Fruit fly (Drosophila melanogaster): ENCODE measurements around the gene Ror.

The Ror gene

dm6 chr2L:10278658-10279057, 27.0 kb downstream of the Ror start, which contains the start of gene Utx:
TSS of gene Utx (minus strand) at chr2L:10278811.
- TF ChIP-seq CG14655 (GFP tag; optimal IDR thresholded peaks at IDR 0.05), result no peak
- TF ChIP-seq CG9948 (tag; optimal IDR thresholded peaks at IDR 0.05), result no peak
- no peak for TF ChIP-seq EcR (GFP tag; optimal IDR thresholded peaks at IDR 0.05)
- TF ChIP-seq CG4496 (GFP tag; IDR thresholded peaks at IDR 0.05), result no peak
- TF ChIP-seq Snoo (tag; optimal IDR thresholded peaks at IDR 0.05), result no peak
- TF ChIP-seq CG17806 (tag; optimal IDR thresholded peaks at IDR 0.05), result no peak
- TF ChIP-seq gl (tag; optimal IDR thresholded peaks at IDR 0.05), result no peak
- TF ChIP-seq CG8301 (tag; optimal IDR thresholded peaks at IDR 0.05), result no peak
- TF ChIP-seq CG12605 (GFP tag; IDR thresholded peaks at IDR 0.05), result no peak
- TF ChIP-seq CG8159 (tag; optimal IDR thresholded peaks at IDR 0.05), result no peak
- TF ChIP-seq CG32121 (GFP tag; IDR thresholded peaks at IDR 0.05), result no peak

DNA sequence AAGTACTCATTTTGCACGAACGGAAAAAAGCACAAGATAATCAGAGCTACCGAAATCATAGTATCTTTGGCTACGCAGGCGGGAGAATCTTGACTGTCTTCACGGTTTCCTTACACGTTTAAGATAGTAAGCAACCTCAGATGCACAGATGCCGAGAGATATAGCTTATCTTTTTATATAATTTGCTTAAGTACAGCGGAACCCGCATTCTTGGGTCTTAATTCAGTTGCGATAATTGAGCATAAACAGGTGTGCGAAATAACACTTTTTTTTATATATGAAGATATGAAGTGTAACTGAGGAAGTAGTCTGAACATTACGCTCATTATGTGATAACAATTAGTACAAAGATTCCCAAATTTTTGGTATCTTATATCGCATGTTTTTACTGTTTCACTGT, 29.1 kb downstream of the Ror start, which contains the start of gene CG34043:
TSS of gene CG34043 (minus strand) at position 101 of the 400 bp plus-strand sequence.
- TF ChIP-seq CG13204 (GFP tag; optimal IDR thresholded peaks at IDR 0.05), result no peak
- TF ChIP-seq CG10348 (GFP tag; IDR thresholded peaks at IDR 0.05), result no peak
- TF ChIP-seq CG9948 (tag; optimal IDR thresholded peaks at IDR 0.05), result no peak
- TF ChIP-seq Pif1A (GFP tag; optimal IDR thresholded peaks at IDR 0.05), result no peak
- no peak for TF ChIP-seq CG32121 (GFP tag; IDR thresholded peaks at IDR 0.05)

dm6 chr2L:10291276-10291675, 39.6 kb downstream of the Ror start:
- TF ChIP-seq CG12605 (GFP tag; IDR thresholded peaks at IDR 0.05) (no peak), Snoo (tag; optimal IDR thresholded peaks at IDR 0.05) (no peak), rn (GFP tag; IDR thresholded peaks at IDR 0.05) (no peak), CG10348 (GFP tag; IDR thresholded peaks at IDR 0.05) (no peak), CG14655 (GFP tag; optimal IDR thresholded peaks at IDR 0.05) (no peak), CG4496 (GFP tag; IDR thresholded peaks at IDR 0.05) (no peak), Ets98B (GFP tag; IDR thresholded peaks at IDR 0.05) (no peak), CG15710 (tag; optimal IDR thresholded peaks at IDR 0.05) (no peak), CG13204 (GFP tag; optimal IDR thresholded peaks at IDR 0.05) (no peak), CG34367 (tag; optimal IDR thresholded peaks at IDR 0.05) (no peak), D1 (tag; optimal IDR thresholded peaks at IDR 0.05) (no peak), Pif1B (GFP tag; optimal IDR thresholded peaks at IDR 0.05) (no peak), Pif1A (GFP tag; optimal IDR thresholded peaks at IDR 0.05) (no peak), gl (tag; optimal IDR thresholded peaks at IDR 0.05) (no peak), EcR (GFP tag; optimal IDR thresholded peaks at IDR 0.05) (no peak), fd96Ca (GFP tag; IDR thresholded peaks at IDR 0.05) (no peak), CG8301 (tag; optimal IDR thresholded peaks at IDR 0.05) (no peak)

DNA sequence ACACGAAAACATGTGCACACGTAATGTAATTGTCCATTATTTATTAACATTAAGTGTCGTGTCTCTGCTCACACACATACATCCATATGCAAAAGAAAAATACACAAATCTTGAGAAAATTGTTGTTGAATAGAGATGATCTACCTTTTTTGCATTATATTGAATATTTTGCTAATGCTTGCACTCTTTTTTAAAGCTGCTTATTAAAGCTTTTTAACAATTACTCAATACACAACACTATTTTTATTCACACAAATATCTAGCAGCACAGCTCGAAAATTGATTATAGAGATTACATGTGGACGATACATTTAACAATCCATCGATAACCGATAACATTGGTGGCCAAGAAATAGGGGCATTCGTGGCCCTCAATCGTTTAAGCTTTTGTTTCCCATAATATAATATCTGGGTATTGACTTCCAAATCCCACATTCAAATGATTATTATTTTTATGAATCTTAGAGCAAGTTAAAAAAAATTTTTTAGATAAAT, 40.5 kb downstream of the Ror start, which contains the start of gene Ufd4:
TSS of gene Ufd4 (minus strand) at position 300 of the 495 bp plus-strand sequence.
- TF ChIP-seq CG15710 (tag; optimal IDR thresholded peaks at IDR 0.05) (peak; percentile 38), CG32121 (GFP tag; IDR thresholded peaks at IDR 0.05) (peak; percentile 66), Pif1A (GFP tag; optimal IDR thresholded peaks at IDR 0.05) (no peak), CG9948 (tag; optimal IDR thresholded peaks at IDR 0.05) (no peak), CG14655 (GFP tag; optimal IDR thresholded peaks at IDR 0.05) (no peak), CG17806 (tag; optimal IDR thresholded peaks at IDR 0.05) (peak; percentile 49), EcR (GFP tag; optimal IDR thresholded peaks at IDR 0.05) (no peak), Snoo (tag; optimal IDR thresholded peaks at IDR 0.05) (no peak), Ets98B (GFP tag; IDR thresholded peaks at IDR 0.05) (no peak; the same call in 1 of the 2 replicates)

DNA sequence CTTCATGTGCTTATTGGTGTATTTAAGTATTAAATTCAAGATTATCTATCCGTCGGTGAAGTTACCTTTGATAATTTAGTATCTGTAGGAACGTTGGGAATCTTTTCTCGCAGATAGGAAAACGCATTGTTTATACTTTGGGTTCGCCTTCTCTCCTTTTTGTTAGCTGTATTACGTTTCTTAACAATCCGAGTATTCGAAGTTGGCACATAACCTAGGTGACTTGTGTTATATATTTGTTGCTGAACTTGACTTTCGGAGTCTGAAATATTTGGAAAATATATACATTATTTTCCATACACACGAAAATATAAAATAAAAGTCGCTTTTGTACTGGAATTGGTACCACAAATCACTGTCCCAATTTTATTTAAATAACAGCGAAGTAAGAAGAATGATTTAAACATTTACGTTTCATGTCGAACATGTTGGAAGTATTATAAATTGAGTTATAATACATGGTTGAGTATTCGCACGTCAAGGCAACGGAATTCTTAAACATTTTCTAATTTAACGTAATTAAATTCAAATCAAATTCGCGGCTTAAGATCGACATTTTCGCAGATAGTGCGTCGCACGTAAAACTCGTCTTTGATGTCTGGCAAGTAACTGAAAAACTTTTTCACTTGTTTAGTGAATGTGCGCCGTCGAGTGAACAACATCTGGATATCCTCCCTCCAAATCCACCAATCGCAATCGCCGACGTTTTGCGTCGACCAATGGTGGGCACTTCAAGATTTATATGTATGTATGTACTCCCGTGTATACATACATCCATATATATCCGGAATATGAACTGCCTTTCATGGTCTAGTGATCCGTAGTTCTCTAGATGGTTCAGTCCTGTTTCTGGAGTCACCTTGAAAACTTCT, 43.4 kb downstream of the Ror start, which contains the start of gene Hand:
TSS of gene Hand (minus strand) at position 588 of the 872 bp plus-strand sequence.
- TF ChIP-seq CG8159 (tag; optimal IDR thresholded peaks at IDR 0.05) (no peak), CG15710 (tag; optimal IDR thresholded peaks at IDR 0.05) (no peak), CG14655 (GFP tag; optimal IDR thresholded peaks at IDR 0.05) (no peak), rn (GFP tag; IDR thresholded peaks at IDR 0.05) (no peak), CG34367 (tag; optimal IDR thresholded peaks at IDR 0.05) (no peak), fd96Ca (GFP tag; IDR thresholded peaks at IDR 0.05) (no peak), CG17806 (tag; optimal IDR thresholded peaks at IDR 0.05) (no peak), D1 (tag; optimal IDR thresholded peaks at IDR 0.05) (no peak), CG32121 (GFP tag; IDR thresholded peaks at IDR 0.05) (no peak), EcR (GFP tag; optimal IDR thresholded peaks at IDR 0.05) (no peak), CG9948 (tag; optimal IDR thresholded peaks at IDR 0.05) (no peak), CG8301 (tag; optimal IDR thresholded peaks at IDR 0.05) (no peak), Pif1A (GFP tag; optimal IDR thresholded peaks at IDR 0.05) (no peak), CG10348 (GFP tag; IDR thresholded peaks at IDR 0.05) (no peak), CG12605 (GFP tag; IDR thresholded peaks at IDR 0.05) (no peak)

DNA sequence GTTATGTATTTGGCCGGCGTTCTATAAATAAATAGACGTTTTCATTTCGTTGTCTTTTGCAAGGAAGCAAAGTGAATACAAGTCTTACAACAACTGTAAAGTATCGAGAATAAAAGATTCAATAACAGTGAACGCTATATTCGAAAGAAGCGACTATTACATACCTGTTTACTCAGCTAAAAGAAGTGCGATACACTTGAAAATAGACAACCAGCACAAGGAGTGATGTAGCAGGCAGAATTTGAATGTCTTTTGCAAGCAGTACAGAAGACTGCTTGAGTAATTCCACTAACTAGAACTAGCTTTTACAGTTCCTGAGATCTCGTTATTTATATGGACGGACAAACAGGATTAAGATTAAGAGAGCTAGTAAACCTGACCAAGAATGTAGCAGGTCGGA, 46.7 kb downstream of the Ror start:
- no peak for TF ChIP-seq Snoo (tag; optimal IDR thresholded peaks at IDR 0.05)
- no peak for TF ChIP-seq D1 (tag; optimal IDR thresholded peaks at IDR 0.05)
- TF ChIP-seq CG34367 (tag; optimal IDR thresholded peaks at IDR 0.05), result no peak
- TF ChIP-seq EcR (GFP tag; optimal IDR thresholded peaks at IDR 0.05), result no peak
- TF ChIP-seq CG9948 (tag; optimal IDR thresholded peaks at IDR 0.05), result no peak
- TF ChIP-seq CG4496 (GFP tag; IDR thresholded peaks at IDR 0.05), result no peak
- no peak for TF ChIP-seq CG15710 (tag; optimal IDR thresholded peaks at IDR 0.05)
- TF ChIP-seq CG14655 (GFP tag; optimal IDR thresholded peaks at IDR 0.05), result no peak
- TF ChIP-seq CG17806 (tag; optimal IDR thresholded peaks at IDR 0.05), result no peak

All from whole organism, pupa.